Fruit fly (Drosophila melanogaster) S2 (cell line): ENCODE measurements around the gene CG9150.

Source experiments
- CG8478 ChIP-seq: fragments of >200 bp; optimal IDR thresholded peaks from 2 replicates; lab custom pipeline; 2018
- CTCF ChIP-seq, 2 experiments: fragments of >200 bp; optimal IDR thresholded peaks; 2 replicates each; lab custom pipeline; 2018

The CG9150 gene

DNA sequence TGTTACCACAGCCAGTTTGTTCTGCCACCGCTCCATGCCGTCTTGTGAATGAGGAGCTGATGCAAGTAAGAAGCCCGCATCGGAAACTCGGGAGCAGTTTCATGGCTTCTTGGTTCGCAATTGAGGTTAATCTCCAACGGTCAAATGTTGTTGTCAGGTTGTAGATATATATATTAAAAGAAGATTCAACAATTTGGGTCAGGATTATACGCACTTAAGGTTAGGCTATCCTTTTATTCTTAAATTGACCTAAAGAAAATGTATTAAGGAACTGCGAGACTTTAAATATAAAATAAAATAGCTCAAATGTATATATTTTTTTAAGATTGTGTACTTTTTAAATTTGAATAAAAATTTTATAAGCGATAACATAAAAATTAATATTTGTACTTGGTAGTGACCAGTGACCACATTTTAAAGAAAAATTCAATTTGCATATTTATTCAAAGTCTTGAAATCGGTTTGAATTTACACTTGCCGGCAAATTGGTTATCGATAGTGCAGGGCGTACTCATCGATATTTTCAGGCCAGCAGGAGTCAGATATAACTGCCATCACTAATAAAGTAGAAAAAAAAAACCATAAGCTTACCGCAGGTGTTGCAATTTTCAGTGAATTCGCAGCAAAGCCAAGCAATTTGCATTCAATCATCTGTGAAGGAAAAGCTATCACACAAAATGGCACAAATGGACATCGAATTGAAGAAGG, at the start of gene CG9150, which contains the start of gene Pfdn1:
Gene CG9150 (minus strand): TSS at position 51 of the 708 bp plus-strand sequence.
Gene Pfdn1 (plus strand): TSS at position 536 of the 708 bp plus-strand sequence.
- TF ChIP-seq CTCF (optimal IDR thresholded peaks at IDR 0.05; lab: Kevin White, UChicago) (no peak), CG8478 (no peak)

dm6 chr2L:6110781-6111180, 42.4 kb upstream of the CG9150 start:
- TF ChIP-seq CG8478 (no peak), CTCF (optimal IDR thresholded peaks at IDR 0.05; lab: Kevin White, UChicago) (no peak)

DNA sequence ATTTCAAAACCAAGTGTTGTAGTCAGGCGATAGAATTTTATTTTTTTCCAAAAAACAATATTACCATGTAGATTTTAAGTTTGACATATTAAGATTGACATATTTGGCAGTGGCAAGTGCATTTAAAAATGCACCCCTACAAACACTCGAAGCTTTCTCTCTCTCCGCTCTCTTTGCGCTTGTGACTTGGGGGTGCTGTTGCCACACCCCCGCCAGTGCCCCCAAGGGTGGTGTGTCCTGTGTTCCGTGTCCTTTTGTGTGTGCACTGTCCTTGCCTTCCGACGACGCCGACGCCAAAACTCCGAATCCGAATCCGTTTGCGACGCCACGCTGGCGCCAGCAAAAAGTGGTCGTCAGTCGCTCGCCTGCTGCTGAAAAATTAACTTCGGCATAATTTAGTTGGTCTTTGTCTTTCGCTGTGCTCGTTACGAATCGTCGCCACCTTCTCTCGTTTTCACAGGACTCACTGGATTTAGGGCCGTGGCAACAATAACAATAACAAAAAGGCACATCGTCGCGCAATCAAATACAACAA, 41.0 kb upstream of the CG9150 start:
- no peak for TF ChIP-seq CTCF (optimal IDR thresholded peaks at IDR 0.05; lab: Kevin White, UChicago)
- no peak for TF ChIP-seq CG8478

DNA sequence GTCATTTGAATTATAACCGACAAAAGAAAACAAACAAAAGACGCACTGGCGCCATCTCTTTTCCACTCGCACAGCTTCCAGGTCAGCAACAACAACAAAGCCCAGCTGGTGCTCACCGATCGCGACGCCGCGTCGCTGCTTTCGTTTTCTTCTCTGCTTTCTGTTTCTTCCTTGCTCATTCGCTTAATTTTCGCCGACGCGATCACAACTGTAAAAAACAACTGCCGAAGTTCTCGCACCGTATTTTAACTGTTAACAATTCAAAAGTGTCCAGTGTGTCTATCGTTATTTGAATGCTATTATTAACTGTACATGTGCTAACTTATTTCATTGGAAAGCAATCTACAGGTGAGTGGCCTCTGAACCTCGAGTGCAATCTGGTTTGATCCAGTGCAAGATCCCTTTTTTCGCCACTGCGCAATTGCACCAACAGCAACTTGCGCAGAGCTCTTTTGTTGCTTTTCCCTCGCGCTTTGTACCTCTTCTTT, 31.9 kb upstream of the CG9150 start, which contains the start of gene stai:
Gene stai (plus strand): TSS at position 176 of the 488 bp plus-strand sequence.
- TF ChIP-seq CTCF (optimal IDR thresholded peaks at IDR 0.05; lab: Kevin White, UChicago) = no peak
- no peak for TF ChIP-seq CG8478

- no peak for TF ChIP-seq CTCF (optimal IDR thresholded peaks at IDR 0.05; lab: Kevin White, UChicago)
Observed at dm6 chr2L:6099270-6099644, 30.9 kb upstream of the CG9150 start.

- TF ChIP-seq CTCF (optimal IDR thresholded peaks at IDR 0.05; lab: Kevin White, UChicago) (peak; percentile 0 to 37), CG8478 (no peak)
Observed at dm6 chr2L:6098479-6099269, 30.3 kb upstream of the CG9150 start, which contains the start of gene CG9175. TSS of gene CG9175 (minus strand) at chr2L:6098966.

dm6 chr2L:6092300-6092699, 23.9 kb upstream of the CG9150 start:
- TF ChIP-seq CTCF (optimal IDR thresholded peaks at IDR 0.05; lab: Kevin White, UChicago) (no peak), CG8478 (no peak)

- TF ChIP-seq CTCF (optimal IDR thresholded peaks at IDR 0.05; lab: Kevin White, UChicago) (peak in 1 of 2 experiments; percentile 19), CG8478 (no peak)
Observed at dm6 chr2L:6090786-6091716, 22.7 kb upstream of the CG9150 start, which contains the start of gene CG45075. TSS of gene CG45075 (plus strand) at chr2L:6091412.

- TF ChIP-seq CTCF (optimal IDR thresholded peaks at IDR 0.05; lab: Kevin White, UChicago) (no peak), CG8478 (no peak)
Observed at dm6 chr2L:6090365-6090764, 22.0 kb upstream of the CG9150 start.

- no peak for TF ChIP-seq CG8478
- no peak for TF ChIP-seq CTCF (optimal IDR thresholded peaks at IDR 0.05; lab: Kevin White, UChicago)
Observed at dm6 chr2L:6089604-6090198, 21.3 kb upstream of the CG9150 start.

- TF ChIP-seq CTCF (optimal IDR thresholded peaks at IDR 0.05; lab: Kevin White, UChicago) (no peak), CG8478 (no peak)
Observed at dm6 chr2L:6088371-6089365, 20.3 kb upstream of the CG9150 start.

DNA sequence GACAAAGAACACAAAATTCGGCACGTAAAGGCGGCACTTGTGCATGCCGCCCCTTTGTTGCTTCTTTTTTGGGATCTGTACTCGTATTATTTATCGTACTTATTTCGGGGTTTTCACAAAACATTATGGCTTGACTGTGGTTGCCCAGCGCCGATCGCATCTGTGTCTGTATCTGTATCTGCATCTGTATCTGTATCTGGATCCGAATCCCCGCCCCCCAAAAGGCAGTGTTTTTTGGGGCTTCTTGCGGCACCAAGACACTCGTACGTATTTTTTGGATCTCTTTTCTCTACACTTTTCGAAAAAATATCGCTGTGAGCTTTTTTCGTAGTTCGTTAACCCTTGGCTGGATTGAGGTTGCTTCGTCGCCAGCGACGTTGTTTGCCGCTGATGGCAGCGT, 19.3 kb upstream of the CG9150 start:
- no peak for TF ChIP-seq CTCF (optimal IDR thresholded peaks at IDR 0.05; lab: Kevin White, UChicago)
- TF ChIP-seq CG8478 = no peak

dm6 chr2L:6086771-6087170, 18.4 kb upstream of the CG9150 start:
- no peak for TF ChIP-seq CTCF (optimal IDR thresholded peaks at IDR 0.05; lab: Kevin White, UChicago)
- TF ChIP-seq CG8478 = no peak
